Fruit fly (Drosophila melanogaster) whole organism, embryonic: Measurements from ENCODE around the gene bun.

ENCODE experiments used
- Ada2b ChIP-seq: fragments of 200-800 bp; sonication (Bioruptor generic); IDR thresholded peaks from 2 replicates; pipeline ENCODE4 v1.3.6; 2022; ENCODE audit warnings: missing biosample characterization, missing genetic modification characterization
- BtbVII ChIP-seq: fragments of 200-800 bp; sonication (Bioruptor generic); optimal IDR thresholded peaks from 3 replicates; lab custom pipeline; 2017; ENCODE audit warnings: missing biosample characterization, mild to moderate bottlenecking, missing genetic modification characterization
- CG10209 ChIP-seq: fragments of 200-800 bp; sonication (Bioruptor generic); optimal IDR thresholded peaks from 3 replicates; lab custom pipeline; 2017; ENCODE audit warnings: missing biosample characterization, mild to moderate bottlenecking, missing genetic modification characterization, missing genetic modification reagents
- CG10462 ChIP-seq: fragments of 200-800 bp; sonication (Bioruptor generic); optimal IDR thresholded peaks from 2 replicates; lab custom pipeline; 2016; ENCODE audit warnings: missing biosample characterization, missing genetic modification characterization
- CG11398 ChIP-seq: fragments of 200-800 bp; sonication (Bioruptor generic); optimal IDR thresholded peaks from 2 replicates; lab custom pipeline; 2016; ENCODE audit warnings: missing biosample characterization, missing genetic modification characterization
- CG14014 ChIP-seq: fragments of 200-800 bp; sonication (Bioruptor generic); IDR thresholded peaks from 2 replicates; pipeline ENCODE4 v1.3.6; 2022; ENCODE audit warnings: missing biosample characterization, missing genetic modification characterization
- CG14050 ChIP-seq: fragments of 200-800 bp; sonication (Bioruptor generic); IDR thresholded peaks from 3 replicates; pipeline ENCODE4 v1.3.6; 2022; ENCODE audit warnings: missing biosample characterization, missing genetic modification characterization
- CG1602 ChIP-seq: fragments of 200-800 bp; sonication (Bioruptor generic); optimal IDR thresholded peaks from 3 replicates; lab custom pipeline; 2016; ENCODE audit warnings: missing biosample characterization, missing genetic modification characterization
- CG18476 ChIP-seq: fragments of 200-800 bp; sonication (Bioruptor generic); optimal IDR thresholded peaks from 2 replicates; lab custom pipeline; 2016; ENCODE audit warnings: missing biosample characterization, mild to moderate bottlenecking, missing genetic modification characterization
- CG18599 ChIP-seq: fragments of 200-800 bp; sonication (Bioruptor generic); optimal IDR thresholded peaks from 3 replicates; lab custom pipeline; 2017; ENCODE audit warnings: missing biosample characterization, missing genetic modification characterization, mild to moderate bottlenecking, moderate library complexity, missing genetic modification reagents
- CG18764 ChIP-seq: fragments of 200-800 bp; sonication (Bioruptor generic); optimal IDR thresholded peaks from 3 replicates; lab custom pipeline; 2016; ENCODE audit warnings: missing biosample characterization, missing genetic modification characterization
- CG2889 ChIP-seq: fragments of 200-800 bp; sonication (Bioruptor generic); IDR thresholded peaks from 3 replicates; pipeline ENCODE4 v1.3.6; 2022; ENCODE audit warnings: missing biosample characterization, missing genetic modification characterization
- CG4730 ChIP-seq: fragments of 200-800 bp; sonication (Bioruptor generic); IDR thresholded peaks from 2 replicates; pipeline ENCODE4 v1.3.6; 2022; ENCODE audit warnings: missing biosample characterization, missing genetic modification characterization
- CG5245 ChIP-seq: fragments of 200-800 bp; sonication (Bioruptor generic); optimal IDR thresholded peaks from 3 replicates; lab custom pipeline; 2016; ENCODE audit warnings: missing biosample characterization, missing genetic modification characterization
- CG7556 ChIP-seq: fragments of 200-800 bp; sonication (Bioruptor generic); optimal IDR thresholded peaks from 2 replicates; lab custom pipeline; 2017; ENCODE audit warnings: missing biosample characterization, mild to moderate bottlenecking, missing genetic modification characterization
- CG9932 ChIP-seq: fragments of 200-800 bp; sonication (Bioruptor generic); IDR thresholded peaks from 2 replicates; pipeline ENCODE4 v1.3.6; 2022; ENCODE audit warnings: missing biosample characterization, missing genetic modification characterization
- Dll ChIP-seq: fragments of 200-800 bp; sonication (Bioruptor generic); IDR thresholded peaks from 4 replicates; pipeline ENCODE4 v1.3.6; 2022; ENCODE audit warnings: missing biosample characterization, missing genetic modification characterization; ENCODE audit not compliant: partially characterized antibody
- Doc2 ChIP-seq: fragments of 200-800 bp; sonication (Bioruptor generic); IDR thresholded peaks from 2 replicates; pipeline ENCODE4 v1.3.6; 2022; ENCODE audit warnings: missing biosample characterization, missing genetic modification characterization
- GATAe ChIP-seq: fragments of 200-800 bp; sonication (Bioruptor generic); conservative IDR thresholded peaks from 2 replicates; pipeline ENCODE4 v1.3.6; 2022; ENCODE audit warnings: missing biosample characterization, missing genetic modification characterization
- Gug ChIP-seq: fragments of 200-800 bp; sonication (Bioruptor generic); IDR thresholded peaks from 4 replicates; pipeline ENCODE4 v1.3.6; 2022; ENCODE audit warnings: missing biosample characterization, missing genetic modification characterization
- Hr51 ChIP-seq, 2 experiments: fragments of 200-800 bp; sonication (Bioruptor generic); optimal IDR thresholded peaks; 2 replicates in 1 of 2; 3 replicates in 1 of 2; lab custom pipeline; 2016 to 2018; ENCODE audit warnings: missing biosample characterization in 2 of 2, missing genetic modification characterization in 2 of 2, mild to moderate bottlenecking in 1 of 2, moderate library complexity in 1 of 2
- Hsf ChIP-seq: fragments of 200-800 bp; sonication (Bioruptor generic); optimal IDR thresholded peaks from 3 replicates; lab custom pipeline; 2016; ENCODE audit warnings: missing biosample characterization, missing genetic modification characterization
- Pdp1 ChIP-seq, 2 experiments: fragments of 200-800 bp; sonication (Bioruptor generic); optimal IDR thresholded peaks; 3 replicates each; lab custom pipeline; 2016; ENCODE audit warnings: missing biosample characterization in 2 of 2, missing genetic modification characterization in 2 of 2, mild to moderate bottlenecking in 1 of 2, moderate library complexity in 1 of 2
- Sox100B ChIP-seq: fragments of 200-800 bp; sonication (Bioruptor generic); optimal IDR thresholded peaks from 3 replicates; lab custom pipeline; 2018; ENCODE audit warnings: missing biosample characterization, mild to moderate bottlenecking, missing genetic modification characterization
- Vsx1 ChIP-seq: fragments of 200-800 bp; sonication (Bioruptor generic); optimal IDR thresholded peaks from 2 replicates; lab custom pipeline; 2017; ENCODE audit warnings: missing biosample characterization, mild to moderate bottlenecking, missing genetic modification characterization, missing genetic modification reagents
- az2 ChIP-seq: fragments of 200-800 bp; sonication (Bioruptor generic); optimal IDR thresholded peaks from 3 replicates; lab custom pipeline; 2016; ENCODE audit warnings: missing biosample characterization, missing genetic modification characterization
- chinmo ChIP-seq: fragments of 200-800 bp; sonication (Bioruptor generic); IDR thresholded peaks from 4 replicates; pipeline ENCODE4 v1.3.6; 2022; ENCODE audit warnings: missing biosample characterization, missing genetic modification characterization; ENCODE audit not compliant: partially characterized antibody
- crol ChIP-seq: fragments of 200-800 bp; sonication (Bioruptor generic); IDR thresholded peaks from 2 replicates; pipeline ENCODE4 v1.3.6; 2022; ENCODE audit warnings: missing biosample characterization, missing genetic modification characterization
- cwo ChIP-seq: fragments of 200-800 bp; sonication (Bioruptor generic); optimal IDR thresholded peaks from 3 replicates; lab custom pipeline; 2017; ENCODE audit warnings: missing biosample characterization, missing genetic modification characterization, mild to moderate bottlenecking, moderate library complexity, missing genetic modification reagents
- dm ChIP-seq: fragments of 200-800 bp; sonication (Bioruptor generic); optimal IDR thresholded peaks from 3 replicates; lab custom pipeline; 2016; ENCODE audit warnings: missing biosample characterization, missing genetic modification characterization
- exex ChIP-seq: fragments of 200-800 bp; sonication (Bioruptor generic); optimal IDR thresholded peaks from 4 replicates; lab custom pipeline; 2018; ENCODE audit warnings: missing biosample characterization, mild to moderate bottlenecking, missing genetic modification characterization, moderate library complexity
- gce ChIP-seq: fragments of 200-800 bp; sonication (Bioruptor generic); IDR thresholded peaks from 3 replicates; pipeline ENCODE4 v1.3.6; 2022; ENCODE audit warnings: missing biosample characterization, missing genetic modification characterization
- gro ChIP-seq: fragments of 200-800 bp; sonication (Bioruptor generic); optimal IDR thresholded peaks from 2 replicates; lab custom pipeline; 2016; ENCODE audit warnings: missing biosample characterization, missing genetic modification characterization
- gsb-n ChIP-seq: fragments of 200-800 bp; sonication (Bioruptor generic); optimal IDR thresholded peaks from 3 replicates; lab custom pipeline; 2018; ENCODE audit warnings: missing biosample characterization, mild to moderate bottlenecking, missing genetic modification characterization
- hb ChIP-seq: fragments of 200-800 bp; sonication (Bioruptor generic); IDR thresholded peaks from 3 replicates; pipeline ENCODE4 v1.3.6; 2022; ENCODE audit warnings: missing biosample characterization, missing genetic modification characterization; ENCODE audit not compliant: partially characterized antibody
- lab ChIP-seq: fragments of 200-800 bp; sonication (Bioruptor generic); optimal IDR thresholded peaks from 3 replicates; lab custom pipeline; 2017; ENCODE audit warnings: missing biosample characterization, missing genetic modification characterization, mild to moderate bottlenecking, moderate library complexity, missing genetic modification reagents
- mirr ChIP-seq: fragments of 200-800 bp; sonication (Bioruptor generic); optimal IDR thresholded peaks from 3 replicates; lab custom pipeline; 2018; ENCODE audit warnings: missing biosample characterization, mild to moderate bottlenecking, missing genetic modification characterization
- nerfin-1 ChIP-seq: fragments of 200-800 bp; sonication (Bioruptor generic); optimal IDR thresholded peaks from 3 replicates; lab custom pipeline; 2019; ENCODE audit warnings: missing biosample characterization, mild to moderate bottlenecking, missing genetic modification characterization, moderate library complexity
- oc ChIP-seq: fragments of 200-800 bp; sonication (Bioruptor generic); optimal IDR thresholded peaks from 2 replicates; lab custom pipeline; 2018; ENCODE audit warnings: missing biosample characterization, mild to moderate bottlenecking, missing genetic modification characterization, moderate library complexity
- org-1 ChIP-seq: fragments of 200-800 bp; sonication (Bioruptor generic); optimal IDR thresholded peaks from 2 replicates; lab custom pipeline; 2017; ENCODE audit warnings: missing biosample characterization, missing genetic modification characterization
- sd ChIP-seq: fragments of 200-800 bp; sonication (Bioruptor generic); optimal IDR thresholded peaks from 3 replicates; lab custom pipeline; 2018; ENCODE audit warnings: missing biosample characterization, mild to moderate bottlenecking, missing genetic modification characterization, moderate library complexity
- sens ChIP-seq: fragments of 200-800 bp; sonication (Bioruptor generic); peaks from one replicate; lab custom pipeline; 2016; ENCODE audit warnings: missing biosample characterization, missing genetic modification characterization
- sim ChIP-seq: fragments of 200-800 bp; sonication (Bioruptor generic); IDR thresholded peaks from 2 replicates; pipeline ENCODE4 v1.3.6; 2022; ENCODE audit warnings: missing biosample characterization, missing genetic modification characterization
- sqz ChIP-seq: fragments of 200-800 bp; sonication (Bioruptor generic); optimal IDR thresholded peaks from 3 replicates; lab custom pipeline; 2018; ENCODE audit warnings: missing biosample characterization, mild to moderate bottlenecking, missing genetic modification characterization
- trh ChIP-seq: fragments of 200-800 bp; sonication (Bioruptor generic); optimal IDR thresholded peaks from 2 replicates; lab custom pipeline; 2016; ENCODE audit warnings: missing biosample characterization, missing genetic modification characterization
- vvl ChIP-seq: fragments of 200-800 bp; sonication (Bioruptor generic); IDR thresholded peaks from 2 replicates; pipeline ENCODE4 v1.3.6; 2022; ENCODE audit warnings: missing biosample characterization, missing genetic modification characterization
- wek ChIP-seq: fragments of 200-800 bp; sonication (Bioruptor generic); optimal IDR thresholded peaks from 3 replicates; lab custom pipeline; 2018; ENCODE audit warnings: missing biosample characterization, mild to moderate bottlenecking, missing genetic modification characterization, moderate library complexity
- z ChIP-seq: fragments of 200-800 bp; sonication (Bioruptor generic); IDR thresholded peaks from 3 replicates; pipeline ENCODE4 v1.3.6; 2022; ENCODE audit warnings: missing biosample characterization, missing genetic modification characterization
- zen2 ChIP-seq: fragments of 200-800 bp; sonication (Bioruptor generic); IDR thresholded peaks from 3 replicates; pipeline ENCODE4 v1.3.6; 2022; ENCODE audit warnings: missing biosample characterization, missing genetic modification characterization; ENCODE audit not compliant: partially characterized antibody

bun gene

DNA sequence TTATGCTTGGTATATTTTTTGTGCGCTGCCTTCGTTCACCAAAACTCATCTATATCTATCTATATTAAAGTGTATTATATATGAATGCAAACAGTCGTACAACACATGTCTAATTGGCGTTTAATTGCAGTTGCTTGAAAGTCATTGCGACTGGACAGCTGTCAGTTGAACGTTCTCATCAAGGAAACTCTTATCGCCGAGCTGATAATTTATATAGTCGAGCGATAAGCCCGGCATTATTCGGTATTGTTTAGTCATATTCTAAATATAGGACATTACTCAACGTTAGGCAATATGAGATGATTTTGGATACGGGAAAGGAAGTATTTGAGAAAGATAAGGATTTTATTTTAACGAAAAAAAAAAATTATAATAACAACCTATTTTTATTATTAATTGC, 51.2 kb downstream of the bun start (continued):
- TF ChIP-seq oc (tag; lab: Kevin White, UChicago), result no peak
- no peak for TF ChIP-seq Hr51 (GFP tag; optimal IDR thresholded peaks at IDR 0.05; lab: Kevin White, UChicago)
- TF ChIP-seq Pdp1 (GFP tag; optimal IDR thresholded peaks at IDR 0.05; lab: Kevin White, UChicago), result peak in 1 of 2 experiments; percentile 1
- no peak for TF ChIP-seq CG9932 (GFP tag; lab: Robert Waterston, UW)
- TF ChIP-seq Sox100B, result no peak
- TF ChIP-seq CG5245 (GFP tag; lab: Kevin White, UChicago), result no peak
- TF ChIP-seq CG11398 (GFP tag; lab: Kevin White, UChicago), result no peak
- TF ChIP-seq gsb-n (tag; lab: Kevin White, UChicago), result no peak
- no peak for TF ChIP-seq CG4730 (GFP tag; lab: Robert Waterston, UW)
- TF ChIP-seq GATAe (GFP tag; lab: Robert Waterston, UW), result 0 out of 2 replicates have a peak, but pooled peaks have one; percentile 10
- TF ChIP-seq mirr, result peak; percentile 11
- no peak for TF ChIP-seq gro (GFP tag; lab: Kevin White, UChicago)
- TF ChIP-seq sim, result no peak
- 0 out of 3 replicates have a peak, but pooled peaks have one; percentile 1 for TF ChIP-seq gce (GFP tag; lab: Robert Waterston, UW)
- peak; percentile 48 for TF ChIP-seq sens (GFP tag; lab: Kevin White, UChicago)
- TF ChIP-seq, all 482 proteins: peak for 7

DNA sequence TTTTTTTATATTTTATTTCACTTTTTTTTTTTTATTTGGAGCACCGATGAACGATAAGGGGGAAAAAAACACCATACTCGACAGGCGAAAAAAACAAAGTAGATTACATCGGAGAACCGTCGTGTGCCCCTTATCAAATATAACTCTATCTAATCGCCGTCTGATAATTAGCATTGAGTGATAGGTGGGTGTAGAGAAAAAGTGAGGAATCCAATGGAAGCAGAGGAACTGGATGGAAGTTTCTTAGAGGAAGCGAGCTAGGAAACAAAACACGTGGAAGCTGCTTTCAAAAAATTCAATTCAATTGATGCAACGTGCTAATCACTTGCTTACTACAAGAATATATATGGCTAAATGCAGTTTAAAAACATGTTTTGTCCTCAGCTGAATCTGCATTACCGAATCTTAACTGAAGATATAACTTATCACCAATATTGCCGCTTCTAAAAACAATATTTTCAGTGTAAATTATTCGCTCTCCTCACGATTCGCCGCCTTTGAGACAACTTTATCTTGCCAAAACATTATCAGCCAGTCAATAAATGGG, 52.6 kb downstream of the bun start:
- no peak for TF ChIP-seq zen2 (GFP tag; lab: Robert Waterston, UW)
- no peak for TF ChIP-seq Hsf (GFP tag; lab: Kevin White, UChicago)
- TF ChIP-seq cwo (GFP tag; lab: Kevin White, UChicago), result peak; percentile 46
- TF ChIP-seq trh (GFP tag; lab: Kevin White, UChicago), result no peak
- peak; percentile 90 for TF ChIP-seq exex (tag; lab: Kevin White, UChicago)
- TF ChIP-seq CG10209 (GFP tag; lab: Kevin White, UChicago), result peak; percentile 31
- no peak for TF ChIP-seq Gug
- TF ChIP-seq nerfin-1, result no peak
- no peak for TF ChIP-seq wek (GFP tag; lab: Kevin White, UChicago)
- no peak for TF ChIP-seq CG18764 (GFP tag; lab: Kevin White, UChicago)
- TF ChIP-seq Dll (GFP tag; lab: Robert Waterston, UW), result no peak
- TF ChIP-seq lab (GFP tag; lab: Kevin White, UChicago), result peak; percentile 60
- no peak for TF ChIP-seq CG2889 (GFP tag; lab: Robert Waterston, UW)
- TF ChIP-seq az2, result no peak
- TF ChIP-seq crol, result no peak
- no peak for TF ChIP-seq CG7556 (GFP tag; lab: Kevin White, UChicago)
- TF ChIP-seq CG10462 (GFP tag; lab: Kevin White, UChicago), result no peak
- no peak for TF ChIP-seq vvl (GFP tag; lab: Robert Waterston, UW)
- peak; percentile 44 for TF ChIP-seq mirr
- peak; percentile 85 for TF ChIP-seq Vsx1 (GFP tag; lab: Kevin White, UChicago)
- peak; percentile 24 for TF ChIP-seq org-1 (GFP tag; lab: Kevin White, UChicago)
- TF ChIP-seq z (GFP tag; lab: Robert Waterston, UW), result 0 out of 3 replicates have a peak, but pooled peaks have one; percentile 38
- TF ChIP-seq sd (tag; lab: Kevin White, UChicago), result peak; percentile 12
- TF ChIP-seq hb (GFP tag; lab: Robert Waterston, UW), result no peak
- TF ChIP-seq sqz (GFP tag; lab: Kevin White, UChicago), result peak; percentile 96
- TF ChIP-seq sens (GFP tag; lab: Kevin White, UChicago), result peak; percentile 82
- TF ChIP-seq CG18599 (GFP tag; lab: Kevin White, UChicago), result peak; percentile 59
- no peak for TF ChIP-seq Doc2 (GFP tag; lab: Robert Waterston, UW)
- no peak for TF ChIP-seq Ada2b (GFP tag; lab: Robert Waterston, UW)
- no peak for TF ChIP-seq dm (GFP tag; lab: Kevin White, UChicago)
- no peak for TF ChIP-seq CG4730 (GFP tag; lab: Robert Waterston, UW)
- no peak for TF ChIP-seq CG14050 (GFP tag; lab: Robert Waterston, UW)
- no peak for TF ChIP-seq CG18476
- TF ChIP-seq CG1602 (GFP tag; lab: Kevin White, UChicago), result no peak
- TF ChIP-seq chinmo (GFP tag; lab: Robert Waterston, UW), result no peak
- peak; percentile 56 for TF ChIP-seq BtbVII
- no peak for TF ChIP-seq CG14014
